Fruit fly (Drosophila melanogaster) whole organism, adult: ENCODE measurements around the gene CG14989.

Source experiments
- Clk ChIP-seq: fragments of 200-800 bp; sonication (Bioruptor generic); optimal IDR thresholded peaks from 2 replicates; lab custom pipeline; 2017; ENCODE audit warnings: missing biosample characterization, missing genetic modification characterization
- kay ChIP-seq: fragments of 200-800 bp; sonication (Bioruptor generic); peaks from one replicate; lab custom pipeline; 2016; ENCODE audit warnings: missing biosample characterization, missing genetic modification characterization, borderline replicate concordance
- pad ChIP-seq: fragments of 200-800 bp; sonication (Bioruptor generic); optimal IDR thresholded peaks from 3 replicates; lab custom pipeline; 2017; ENCODE audit warnings: missing biosample characterization, missing genetic modification characterization, mild to moderate bottlenecking, moderate library complexity, missing genetic modification reagents

DNA sequence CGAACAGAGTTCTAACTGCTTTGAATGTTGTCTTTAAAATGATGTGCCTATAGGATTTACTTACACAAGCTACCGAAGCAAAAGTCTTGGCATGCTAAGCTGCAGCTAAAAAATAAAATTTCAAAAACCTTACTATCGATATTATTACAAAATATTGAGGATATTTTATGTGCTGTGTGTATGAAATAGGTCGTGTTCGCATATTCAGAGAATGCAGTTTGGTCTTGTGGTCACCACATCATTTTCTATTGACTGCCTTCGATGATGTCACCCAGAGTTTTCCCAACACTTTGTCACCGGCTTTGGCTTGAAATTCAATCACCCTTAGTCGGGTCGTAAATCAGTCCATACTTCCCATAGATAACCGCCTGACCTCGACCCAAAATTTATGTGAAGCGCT, 39.7 kb upstream of the CG14989 start, which contains the start of gene Dpy-30L2:
- no peak for TF ChIP-seq pad (GFP tag; lab: Kevin White, UChicago)
- no peak for TF ChIP-seq Clk (GFP tag; lab: Kevin White, UChicago)
- TF ChIP-seq kay, result no peak
